Worm (Caenorhabditis elegans) whole organism, young adult: ENCODE data around the gene hmg-1.2.

Source experiments
- bed-1 ChIP-seq: fragments of 200-800 bp; sonication (Bioruptor generic); IDR thresholded peaks from 2 replicates; pipeline ENCODE4 v1.3.6; 2022; ENCODE audit warnings: missing genetic modification reagents, missing genetic modification characterization, missing compliant biosample characterization
- ekl-4 ChIP-seq: fragments of 200-800 bp; sonication (Bioruptor generic); IDR thresholded peaks from 2 replicates; pipeline ENCODE4 v1.3.6; 2022; ENCODE audit warnings: missing genetic modification reagents, missing genetic modification characterization, missing compliant biosample characterization
- ets-4 ChIP-seq: fragments of 200-800 bp; sonication (Bioruptor generic); optimal IDR thresholded peaks from 2 replicates; lab custom pipeline; 2018; ENCODE audit warnings: mild to moderate bottlenecking, missing genetic modification characterization, missing compliant biosample characterization
- hsf-1 ChIP-seq: fragments of 200-800 bp; sonication (Bioruptor generic); IDR thresholded peaks from 2 replicates; pipeline ENCODE4 v1.3.6; 2022; ENCODE audit warnings: missing genetic modification reagents, missing genetic modification characterization, missing compliant biosample characterization
- madf-8 ChIP-seq: fragments of 200-800 bp; sonication (Bioruptor generic); conservative IDR thresholded peaks from 2 replicates; pipeline ENCODE4 v1.3.6; 2022; ENCODE audit warnings: missing genetic modification reagents, missing genetic modification characterization, missing compliant biosample characterization
- nfya-1 ChIP-seq: sonication (generic microtip); optimal IDR thresholded peaks from 2 replicates; lab custom pipeline; 2017; ENCODE audit warnings: antibody characterized with exemption, missing compliant biosample characterization, missing genetic modification characterization, borderline replicate concordance; ENCODE audit not compliant: insufficient read depth
- rpc-1 ChIP-seq, 2 experiments: fragments of 150-350 bp in 1 of 2; sonication (generic microtip) in 1 of 2; optimal IDR thresholded peaks; 2 replicates each; lab custom pipeline; 2014 to 2018; ENCODE audit warnings: missing biosample characterization in 1 of 2, missing genetic modification characterization in 1 of 2, missing genetic modification reagents in 1 of 2, missing genotype in 1 of 2
- unc-62 ChIP-seq: fragments of 150-350 bp; optimal IDR thresholded peaks from 2 replicates; lab custom pipeline; 2014; ENCODE audit warnings: missing biosample characterization, missing genetic modification reagents, missing genetic modification characterization
- ztf-3 ChIP-seq: fragments of 200-800 bp; sonication (Bioruptor generic); optimal IDR thresholded peaks from 2 replicates; lab custom pipeline; 2018; ENCODE audit warnings: mild to moderate bottlenecking, missing genetic modification characterization, missing compliant biosample characterization

- TF ChIP-seq rpc-1 (optimal IDR thresholded peaks at IDR 0.05; lab: Kevin White, UChicago) = no peak
- no peak for TF ChIP-seq rpc-1 (tag; optimal IDR thresholded peaks at IDR 0.05; lab: Kevin White, UChicago)
- TF ChIP-seq unc-62 (GFP tag; lab: Kevin White, UChicago) = no peak
- no peak for TF ChIP-seq ztf-3 (GFP tag; lab: Kevin White, UChicago)
- TF ChIP-seq nfya-1 (tag; lab: Kevin White, UChicago) = no peak
- no peak for TF ChIP-seq ets-4
- TF ChIP-seq ekl-4 = no peak
- TF ChIP-seq hsf-1 (GFP tag; lab: Robert Waterston, UW) = no peak
- no peak for TF ChIP-seq madf-8 (GFP tag; lab: Robert Waterston, UW)
- TF ChIP-seq bed-1 = no peak
These were observed 43.5 kb upstream of the hmg-1.2 start, which contains the start of gene T12A2.21 for ce11 chrIII:6236649-6237048.
